Worm (Caenorhabditis elegans) whole organism, early embryonic: Measurements from ENCODE around the gene col-78.

Source experiments
- B0310.2 ChIP-seq: sonication (generic microtip); optimal IDR thresholded peaks from 2 replicates; lab custom pipeline; 2016; ENCODE audit warnings: mild to moderate bottlenecking, missing genetic modification characterization, missing compliant biosample characterization
- F13C5.2 ChIP-seq: sonication (generic microtip); optimal IDR thresholded peaks from 2 replicates; lab custom pipeline; 2017; ENCODE audit warnings: mild to moderate bottlenecking, missing genetic modification characterization, inconsistent platforms, missing compliant biosample characterization
- aly-1 ChIP-seq: sonication (generic microtip); optimal IDR thresholded peaks from 2 replicates; lab custom pipeline; 2016; ENCODE audit warnings: missing genetic modification characterization, missing compliant biosample characterization
- ama-1 ChIP-seq: fragments of 150-350 bp; optimal IDR thresholded peaks from 2 replicates; lab custom pipeline; 2014
- ceh-13 ChIP-seq: fragments of 200-800 bp; sonication (Bioruptor generic); optimal IDR thresholded peaks from 2 replicates; lab custom pipeline; 2018; ENCODE audit warnings: mild to moderate bottlenecking, missing genetic modification characterization, missing compliant biosample characterization
- ceh-36 ChIP-seq: sonication (generic microtip); optimal IDR thresholded peaks from 2 replicates; lab custom pipeline; 2016; ENCODE audit warnings: missing genetic modification characterization, inconsistent platforms, missing compliant biosample characterization
- ets-7 ChIP-seq: sonication (generic microtip); optimal IDR thresholded peaks from 2 replicates; lab custom pipeline; 2016; ENCODE audit warnings: missing genotype, missing genetic modification characterization, missing compliant biosample characterization
- flt-1 ChIP-seq: fragments of 200-800 bp; sonication (Bioruptor generic); IDR thresholded peaks from 2 replicates; pipeline ENCODE4 v1.3.6; 2022; ENCODE audit warnings: missing genetic modification characterization, missing compliant biosample characterization
- hmbx-1 ChIP-seq: sonication (generic microtip); optimal IDR thresholded peaks from 2 replicates; lab custom pipeline; 2016; ENCODE audit warnings: mild to moderate bottlenecking, missing genetic modification characterization, missing compliant biosample characterization
- hmg-4 ChIP-seq: fragments of 200-800 bp; sonication (Bioruptor generic); optimal IDR thresholded peaks from 2 replicates; lab custom pipeline; 2018; ENCODE audit warnings: mild to moderate bottlenecking, missing genetic modification characterization, missing compliant biosample characterization
- scrt-1 ChIP-seq: fragments of 200-800 bp; sonication (Bioruptor generic); IDR thresholded peaks from 2 replicates; pipeline ENCODE4 v1.3.6; 2022; ENCODE audit warnings: missing genetic modification characterization, missing compliant biosample characterization
- tbx-11 ChIP-seq: fragments of 200-800 bp; sonication (Bioruptor generic); IDR thresholded peaks from 2 replicates; pipeline ENCODE4 v1.3.6; 2022; ENCODE audit warnings: missing genetic modification characterization, missing compliant biosample characterization

DNA sequence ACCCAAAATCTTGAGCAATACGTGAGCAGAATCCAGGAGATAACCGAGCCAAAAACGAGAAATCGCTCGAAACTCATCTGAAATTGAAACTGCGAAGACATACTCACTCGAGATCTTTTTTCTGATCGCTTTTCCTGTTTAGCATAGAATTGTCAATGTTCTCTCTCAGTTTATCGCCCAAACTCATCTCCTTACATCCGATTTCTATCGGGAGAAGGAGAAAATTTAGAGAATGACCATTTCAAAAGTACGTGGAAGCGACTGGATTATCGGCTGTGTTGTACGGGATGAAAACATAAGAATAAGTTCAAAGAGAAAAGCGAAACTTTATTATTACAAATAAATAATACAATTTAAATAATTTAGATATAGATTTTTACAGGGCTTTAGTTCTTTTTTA is 20.5 kb downstream of the col-78 start, which contains the start of gene T23G7.2:
- no peak for TF ChIP-seq ama-1 (lab: Kevin White, UChicago)
- no peak for TF ChIP-seq flt-1
- TF ChIP-seq ceh-36, result no peak
- no peak for TF ChIP-seq scrt-1 (GFP tag; lab: Robert Waterston, UW)
- TF ChIP-seq hmg-4, result no peak
- no peak for TF ChIP-seq tbx-11 (GFP tag; lab: Robert Waterston, UW)
- no peak for TF ChIP-seq aly-1 (tag; lab: Kevin White, UChicago)
- TF ChIP-seq ceh-13, result no peak
- no peak for TF ChIP-seq B0310.2 (tag; lab: Kevin White, UChicago)
- TF ChIP-seq ets-7 (tag; lab: Kevin White, UChicago), result no peak
- TF ChIP-seq F13C5.2 (tag; lab: Kevin White, UChicago), result no peak
- TF ChIP-seq hmbx-1 (tag; lab: Kevin White, UChicago), result no peak
